Fruit fly (Drosophila melanogaster) whole organism, embryonic: Measurements from ENCODE around the gene Sap30.

ENCODE experiments used
- Atf3 ChIP-seq: fragments of 200-800 bp; sonication (Bioruptor generic); optimal IDR thresholded peaks from 3 replicates; lab custom pipeline; 2016; ENCODE audit warnings: missing biosample characterization, missing genetic modification characterization
- B-H2 ChIP-seq: fragments of 200-800 bp; sonication (Bioruptor generic); optimal IDR thresholded peaks from 2 replicates; lab custom pipeline; 2018; ENCODE audit warnings: missing biosample characterization, mild to moderate bottlenecking, missing genetic modification characterization
- BtbVII ChIP-seq: fragments of 200-800 bp; sonication (Bioruptor generic); optimal IDR thresholded peaks from 3 replicates; lab custom pipeline; 2017; ENCODE audit warnings: missing biosample characterization, mild to moderate bottlenecking, missing genetic modification characterization
- CG10209 ChIP-seq: fragments of 200-800 bp; sonication (Bioruptor generic); optimal IDR thresholded peaks from 3 replicates; lab custom pipeline; 2017; ENCODE audit warnings: missing biosample characterization, mild to moderate bottlenecking, missing genetic modification characterization, missing genetic modification reagents
- CG10366 ChIP-seq: fragments of 200-800 bp; sonication (Bioruptor generic); IDR thresholded peaks from 2 replicates; pipeline ENCODE4 v1.3.6; 2022; ENCODE audit warnings: missing biosample characterization, missing genetic modification characterization
- CG12104 ChIP-seq: fragments of 200-800 bp; sonication (Bioruptor generic); optimal IDR thresholded peaks from 3 replicates; lab custom pipeline; 2016; ENCODE audit warnings: missing biosample characterization, missing genetic modification characterization
- CG12219 ChIP-seq: fragments of 200-800 bp; sonication (Bioruptor generic); optimal IDR thresholded peaks from 3 replicates; lab custom pipeline; 2018; ENCODE audit warnings: missing biosample characterization, mild to moderate bottlenecking, missing genetic modification characterization
- CG12942 ChIP-seq: fragments of 200-800 bp; sonication (Bioruptor generic); optimal IDR thresholded peaks from 3 replicates; lab custom pipeline; 2016; ENCODE audit warnings: missing biosample characterization, missing genetic modification characterization
- CG13287 ChIP-seq: fragments of 200-800 bp; sonication (Bioruptor generic); IDR thresholded peaks from 2 replicates; pipeline ENCODE4 v1.3.6; 2022; ENCODE audit warnings: missing biosample characterization, missing genetic modification characterization; ENCODE audit not compliant: partially characterized antibody
- CG13296 ChIP-seq: fragments of 200-800 bp; sonication (Bioruptor generic); optimal IDR thresholded peaks from 3 replicates; lab custom pipeline; 2018; ENCODE audit warnings: missing biosample characterization, mild to moderate bottlenecking, missing genetic modification characterization
- CG14667 ChIP-seq: fragments of 200-800 bp; sonication (Bioruptor generic); IDR thresholded peaks from 2 replicates; pipeline ENCODE4 v1.3.6; 2022; ENCODE audit warnings: missing biosample characterization, missing genetic modification characterization
- CG15479 ChIP-seq: fragments of 200-800 bp; sonication (Bioruptor generic); optimal IDR thresholded peaks from 3 replicates; lab custom pipeline; 2019; ENCODE audit warnings: missing biosample characterization, mild to moderate bottlenecking, missing genetic modification characterization, moderate library complexity
- CG16779 ChIP-seq: fragments of 200-800 bp; sonication (Bioruptor generic); IDR thresholded peaks from 2 replicates; pipeline ENCODE4 v1.3.6; 2022; ENCODE audit warnings: missing biosample characterization, missing genetic modification characterization
- CG16813 ChIP-seq: fragments of 200-800 bp; sonication (Bioruptor generic); IDR thresholded peaks from 3 replicates; pipeline ENCODE4 v1.3.6; 2022; ENCODE audit warnings: missing biosample characterization, missing genetic modification characterization; ENCODE audit not compliant: partially characterized antibody
- CG17186 ChIP-seq: fragments of 200-800 bp; sonication (Bioruptor generic); optimal IDR thresholded peaks from 3 replicates; lab custom pipeline; 2017; ENCODE audit warnings: missing biosample characterization, missing genetic modification reagents, missing genetic modification characterization
- CG17802 ChIP-seq: fragments of 200-800 bp; sonication (Bioruptor generic); optimal IDR thresholded peaks from 2 replicates; lab custom pipeline; 2018; ENCODE audit warnings: missing biosample characterization, mild to moderate bottlenecking, missing genetic modification characterization, moderate library complexity
- CG1792 ChIP-seq: fragments of 200-800 bp; sonication (Bioruptor generic); optimal IDR thresholded peaks from 2 replicates; lab custom pipeline; 2016; ENCODE audit warnings: missing biosample characterization, missing genetic modification characterization
- CG2202 ChIP-seq: fragments of 200-800 bp; sonication (Bioruptor generic); optimal IDR thresholded peaks from 2 replicates; lab custom pipeline; 2018; ENCODE audit warnings: missing biosample characterization, mild to moderate bottlenecking, missing genetic modification characterization
- CG3163 ChIP-seq: fragments of 200-800 bp; sonication (Bioruptor generic); optimal IDR thresholded peaks from 3 replicates; lab custom pipeline; 2016; ENCODE audit warnings: missing biosample characterization, missing genetic modification characterization
- CG3838 ChIP-seq: fragments of 200-800 bp; sonication (Bioruptor generic); optimal IDR thresholded peaks from 3 replicates; lab custom pipeline; 2016; ENCODE audit warnings: missing biosample characterization, missing genetic modification characterization
- CG4282 ChIP-seq: fragments of 200-800 bp; sonication (Bioruptor generic); optimal IDR thresholded peaks from 2 replicates; lab custom pipeline; 2016; ENCODE audit warnings: missing biosample characterization, missing genetic modification characterization
- CG4404 ChIP-seq: fragments of 200-800 bp; sonication (Bioruptor generic); IDR thresholded peaks from 2 replicates; pipeline ENCODE4 v1.3.6; 2022; ENCODE audit warnings: missing biosample characterization, missing genetic modification characterization
- CG5953 ChIP-seq: fragments of 200-800 bp; sonication (Bioruptor generic); IDR thresholded peaks from 2 replicates; pipeline ENCODE4 v1.3.6; 2022; ENCODE audit warnings: missing biosample characterization, missing genetic modification characterization
- CG7745 ChIP-seq: fragments of 200-800 bp; sonication (Bioruptor generic); optimal IDR thresholded peaks from 2 replicates; lab custom pipeline; 2018; ENCODE audit warnings: missing biosample characterization, mild to moderate bottlenecking, missing genetic modification characterization, moderate library complexity
- CG7839 ChIP-seq: fragments of 200-800 bp; sonication (Bioruptor generic); optimal IDR thresholded peaks from 3 replicates; lab custom pipeline; 2018; ENCODE audit warnings: missing biosample characterization, mild to moderate bottlenecking, missing genetic modification characterization, moderate library complexity
- CG8478 ChIP-seq: fragments of >200 bp; optimal IDR thresholded peaks from 2 replicates; lab custom pipeline; 2018
- CG9876 ChIP-seq: fragments of 200-800 bp; sonication (Bioruptor generic); optimal IDR thresholded peaks from 2 replicates; lab custom pipeline; 2016; ENCODE audit warnings: missing biosample characterization, missing genetic modification characterization
- D19B ChIP-seq: fragments of 200-800 bp; sonication (Bioruptor generic); optimal IDR thresholded peaks from 2 replicates; lab custom pipeline; 2017; ENCODE audit warnings: missing biosample characterization, mild to moderate bottlenecking, missing genetic modification characterization
- HHEX ChIP-seq: fragments of 200-800 bp; sonication (Bioruptor generic); optimal IDR thresholded peaks from 3 replicates; lab custom pipeline; 2017; ENCODE audit warnings: missing biosample characterization, mild to moderate bottlenecking, missing genetic modification characterization, missing genetic modification reagents
- Mad ChIP-seq: fragments of 200-800 bp; sonication (Bioruptor generic); optimal IDR thresholded peaks from 2 replicates; lab custom pipeline; 2016; ENCODE audit warnings: missing biosample characterization, missing genetic modification characterization
- Meics ChIP-seq: fragments of 200-800 bp; sonication (Bioruptor generic); optimal IDR thresholded peaks from 2 replicates; lab custom pipeline; 2017; ENCODE audit warnings: missing biosample characterization, mild to moderate bottlenecking, missing genetic modification characterization
- Mrtf ChIP-seq: fragments of 200-800 bp; sonication (Bioruptor generic); IDR thresholded peaks from 3 replicates; pipeline ENCODE4 v1.3.6; 2022; ENCODE audit warnings: missing biosample characterization, missing genetic modification characterization
- Sox100B ChIP-seq: fragments of 200-800 bp; sonication (Bioruptor generic); optimal IDR thresholded peaks from 3 replicates; lab custom pipeline; 2018; ENCODE audit warnings: missing biosample characterization, mild to moderate bottlenecking, missing genetic modification characterization
- Sox102F ChIP-seq: fragments of 200-800 bp; sonication (Bioruptor generic); optimal IDR thresholded peaks from 2 replicates; lab custom pipeline; 2018; ENCODE audit warnings: missing biosample characterization, mild to moderate bottlenecking, missing genetic modification characterization, moderate library complexity
- YL-1 ChIP-seq: fragments of 200-800 bp; sonication (Bioruptor generic); optimal IDR thresholded peaks from 3 replicates; lab custom pipeline; 2017; ENCODE audit warnings: missing biosample characterization, mild to moderate bottlenecking, missing genetic modification characterization
- abd-A ChIP-seq: fragments of 200-800 bp; sonication (Bioruptor generic); optimal IDR thresholded peaks from 3 replicates; lab custom pipeline; 2019; ENCODE audit warnings: missing biosample characterization, mild to moderate bottlenecking, missing genetic modification characterization, moderate library complexity
- al ChIP-seq: fragments of 200-800 bp; sonication (Bioruptor generic); IDR thresholded peaks from 2 replicates; pipeline ENCODE4 v1.3.6; 2022; ENCODE audit warnings: missing biosample characterization, missing genetic modification characterization
- dm ChIP-seq: fragments of 200-800 bp; sonication (Bioruptor generic); optimal IDR thresholded peaks from 3 replicates; lab custom pipeline; 2016; ENCODE audit warnings: missing biosample characterization, missing genetic modification characterization
- eve ChIP-seq, 2 experiments: fragments of >200 bp; optimal IDR thresholded peaks; 2 replicates each; lab custom pipeline; 2017; ENCODE audit warnings: missing biosample characterization in 2 of 2, missing genetic modification characterization in 2 of 2
- gce ChIP-seq: fragments of 200-800 bp; sonication (Bioruptor generic); IDR thresholded peaks from 3 replicates; pipeline ENCODE4 v1.3.6; 2022; ENCODE audit warnings: missing biosample characterization, missing genetic modification characterization
- hb ChIP-seq: fragments of 200-800 bp; sonication (Bioruptor generic); IDR thresholded peaks from 3 replicates; pipeline ENCODE4 v1.3.6; 2022; ENCODE audit warnings: missing biosample characterization, missing genetic modification characterization; ENCODE audit not compliant: partially characterized antibody
- hth ChIP-seq: fragments of >200 bp; optimal IDR thresholded peaks from 2 replicates; lab custom pipeline; 2017; ENCODE audit warnings: inconsistent platforms
- nerfin-1 ChIP-seq: fragments of 200-800 bp; sonication (Bioruptor generic); optimal IDR thresholded peaks from 3 replicates; lab custom pipeline; 2019; ENCODE audit warnings: missing biosample characterization, mild to moderate bottlenecking, missing genetic modification characterization, moderate library complexity
- rib ChIP-seq: fragments of 200-800 bp; sonication (Bioruptor generic); IDR thresholded peaks from 2 replicates; pipeline ENCODE4 v1.3.6; 2022; ENCODE audit warnings: missing biosample characterization, missing genetic modification characterization
- shn ChIP-seq: fragments of 200-800 bp; sonication (Bioruptor generic); optimal IDR thresholded peaks from 3 replicates; lab custom pipeline; 2016; ENCODE audit warnings: missing biosample characterization, missing genetic modification characterization
- slp2 ChIP-seq: fragments of 200-800 bp; sonication (Bioruptor generic); optimal IDR thresholded peaks from 2 replicates; lab custom pipeline; 2016; ENCODE audit warnings: missing biosample characterization, missing genetic modification characterization
- sna ChIP-seq: fragments of 200-800 bp; sonication (Bioruptor generic); IDR thresholded peaks from 2 replicates; pipeline ENCODE4 v1.3.6; 2022; ENCODE audit warnings: missing biosample characterization, missing genetic modification characterization; ENCODE audit not compliant: partially characterized antibody
- sr ChIP-seq: fragments of 200-800 bp; sonication (Bioruptor generic); IDR thresholded peaks from 3 replicates; pipeline ENCODE4 v1.3.6; 2022; ENCODE audit warnings: missing biosample characterization, missing genetic modification characterization
- tgo ChIP-seq: fragments of 200-800 bp; sonication (Bioruptor generic); IDR thresholded peaks from 3 replicates; pipeline ENCODE4 v1.3.6; 2022; ENCODE audit warnings: missing biosample characterization, missing genetic modification characterization
- tin ChIP-seq: fragments of 200-800 bp; sonication (Bioruptor generic); optimal IDR thresholded peaks from 3 replicates; lab custom pipeline; 2016; ENCODE audit warnings: missing biosample characterization, missing genetic modification characterization
- vnd ChIP-seq: fragments of 200-800 bp; sonication (Bioruptor generic); IDR thresholded peaks from 3 replicates; pipeline ENCODE4 v1.3.6; 2022; ENCODE audit warnings: missing biosample characterization, missing genetic modification characterization; ENCODE audit not compliant: partially characterized antibody
- yki ChIP-seq: fragments of >200 bp; optimal IDR thresholded peaks from 3 replicates; lab custom pipeline; 2018
- z ChIP-seq: fragments of 200-800 bp; sonication (Bioruptor generic); IDR thresholded peaks from 3 replicates; pipeline ENCODE4 v1.3.6; 2022; ENCODE audit warnings: missing biosample characterization, missing genetic modification characterization

Gene Sap30

dm6 chrX:16781055-16781454, 6.0 kb upstream of the Sap30 start (continued):
- TF ChIP-seq eve (GFP tag; optimal IDR thresholded peaks at IDR 0.05; lab: Kevin White, UChicago), result no peak
- no peak for TF ChIP-seq CG13287
- no peak for TF ChIP-seq CG1792 (GFP tag; lab: Kevin White, UChicago)
- TF ChIP-seq CG5953, result no peak
- TF ChIP-seq tin (GFP tag; lab: Kevin White, UChicago), result no peak
- no peak for TF ChIP-seq CG2202 (tag; lab: Kevin White, UChicago)
- no peak for TF ChIP-seq BtbVII (GFP tag; lab: Kevin White, UChicago)
- TF ChIP-seq CG7839 (tag; lab: Kevin White, UChicago), result peak; percentile 37
- no peak for TF ChIP-seq CG12104 (GFP tag; lab: Kevin White, UChicago)
- TF ChIP-seq gce, result no peak
- peak; percentile 11 for TF ChIP-seq CG17802 (tag; lab: Kevin White, UChicago)
- no peak for TF ChIP-seq vnd (GFP tag; lab: Robert Waterston, UW)
- TF ChIP-seq shn (GFP tag; lab: Kevin White, UChicago), result peak; percentile 4
- TF ChIP-seq CG9876, result no peak
- no peak for TF ChIP-seq CG4282 (GFP tag; lab: Kevin White, UChicago)
- no peak; the same call in 2 of the 3 replicates for TF ChIP-seq sr (GFP tag; lab: Robert Waterston, UW)
- TF ChIP-seq YL-1 (GFP tag; lab: Kevin White, UChicago), result no peak
- TF ChIP-seq CG12942, result no peak
- peak; percentile 10 for TF ChIP-seq Sox102F
- no peak for TF ChIP-seq Mrtf (GFP tag; lab: Robert Waterston, UW)
- no peak for TF ChIP-seq CG14667 (GFP tag; lab: Robert Waterston, UW)
- no peak for TF ChIP-seq CG16813 (GFP tag; lab: Robert Waterston, UW)
- no peak for TF ChIP-seq CG3163 (GFP tag; lab: Kevin White, UChicago)
- TF ChIP-seq yki (lab: Kevin White, UChicago), result no peak
- no peak for TF ChIP-seq CG16779 (GFP tag; lab: Robert Waterston, UW)
- no peak for TF ChIP-seq hb (GFP tag; lab: Robert Waterston, UW)
- TF ChIP-seq al (GFP tag; lab: Robert Waterston, UW), result peak; percentile 30; the same call in 1 of the 2 replicates
- TF ChIP-seq CG8478 (lab: Kevin White, UChicago), result no peak
- TF ChIP-seq CG13296 (GFP tag; lab: Kevin White, UChicago), result no peak
- no peak for TF ChIP-seq rib (GFP tag; lab: Robert Waterston, UW)
- TF ChIP-seq CG15479 (GFP tag; lab: Kevin White, UChicago), result no peak
- TF ChIP-seq hth, result no peak
- peak; percentile 3 for TF ChIP-seq CG12219 (GFP tag; lab: Kevin White, UChicago)
- TF ChIP-seq Mad (GFP tag; lab: Kevin White, UChicago), result no peak
- TF ChIP-seq CG17186 (GFP tag; lab: Kevin White, UChicago), result no peak
- TF ChIP-seq sna (GFP tag; lab: Robert Waterston, UW), result no peak
- peak; percentile 29 for TF ChIP-seq HHEX (GFP tag; lab: Kevin White, UChicago)
- no peak for TF ChIP-seq Sox100B (GFP tag; lab: Kevin White, UChicago)
- TF ChIP-seq tgo, result no peak
- TF ChIP-seq D19B (GFP tag; lab: Kevin White, UChicago), result no peak
- no peak for TF ChIP-seq CG7745 (tag; lab: Kevin White, UChicago)
- peak; percentile 15 for TF ChIP-seq CG10209
- TF ChIP-seq B-H2 (GFP tag; lab: Kevin White, UChicago), result no peak
- TF ChIP-seq abd-A (tag; lab: Kevin White, UChicago), result no peak
- peak; percentile 47 for TF ChIP-seq Meics (GFP tag; lab: Kevin White, UChicago)
- no peak for TF ChIP-seq CG10366 (GFP tag; lab: Robert Waterston, UW)
- no peak for TF ChIP-seq nerfin-1 (tag; lab: Kevin White, UChicago)
- TF ChIP-seq z, result no peak
- no peak for TF ChIP-seq Atf3 (GFP tag; lab: Kevin White, UChicago)
- no peak for TF ChIP-seq dm (GFP tag; lab: Kevin White, UChicago)
- 0 out of 2 replicates have a peak, but pooled peaks have one; percentile 11 for TF ChIP-seq CG4404 (GFP tag; lab: Robert Waterston, UW)
- TF ChIP-seq CG3838, result no peak
- TF ChIP-seq slp2 (GFP tag; lab: Kevin White, UChicago), result no peak
